Worm (Caenorhabditis elegans): Measurements from ENCODE around the gene tba-9.

- TF ChIP-seq dao-5 (tag; optimal IDR thresholded peaks at IDR 0.05) (no peak), him-1 (tag; optimal IDR thresholded peaks at IDR 0.05) (no peak)
Measured at ce11 chrX:3250481-3251091, 2.0 kb upstream of the tba-9 start, which contains the start of gene pqn-37.
